Fruit fly (Drosophila melanogaster): ENCODE data around the gene RhoL.

RhoL gene

dm6 chr3R:9534125-9534496 is 31.7 kb upstream of the RhoL start (continued):
- TF ChIP-seq CG15479 (GFP tag; optimal IDR thresholded peaks at IDR 0.05) (no peak), CG7963 (GFP tag; IDR thresholded peaks at IDR 0.05; ENCODE audit: partially characterized antibody) (no peak), Dbx (GFP tag; IDR thresholded peaks at IDR 0.05) (peak; percentile 78), CG30431 (GFP tag; optimal IDR thresholded peaks at IDR 0.05) (peak; percentile 80), CG13775 (GFP tag; optimal IDR thresholded peaks at IDR 0.05) (peak; percentile 83), CG4360 (GFP tag; IDR thresholded peaks at IDR 0.05) (no peak), Dref (GFP tag; IDR thresholded peaks at IDR 0.05) (no peak), CG13287 (GFP tag; IDR thresholded peaks at IDR 0.05; ENCODE audit: partially characterized antibody) (no peak), CG6254 (GFP tag; optimal IDR thresholded peaks at IDR 0.05) (peak; percentile 93), CG12391 (tag; optimal IDR thresholded peaks at IDR 0.05) (peak; percentile 95), mirr (GFP tag; optimal IDR thresholded peaks at IDR 0.05) (no peak), CG6689 (GFP tag; IDR thresholded peaks at IDR 0.05) (peak; percentile 91), Ets97D (GFP tag; optimal IDR thresholded peaks at IDR 0.05) (peak; percentile 74), CG3838 (GFP tag; optimal IDR thresholded peaks at IDR 0.05) (peak; percentile 78), CG17612 (GFP tag; IDR thresholded peaks at IDR 0.05) (peak; percentile 75), CG7357 (GFP tag; IDR thresholded peaks at IDR 0.05) (peak; percentile 82), sug (tag; optimal IDR thresholded peaks at IDR 0.05) (peak; percentile 26), CG5245 (GFP tag; optimal IDR thresholded peaks at IDR 0.05) (peak; percentile 92), hbn (GFP tag; IDR thresholded peaks at IDR 0.05; ENCODE audit: partially characterized antibody) (no peak), knrl (GFP tag; IDR thresholded peaks at IDR 0.05; ENCODE audit: partially characterized antibody) (no peak), tin (GFP tag; optimal IDR thresholded peaks at IDR 0.05) (peak; percentile 90), vnd (GFP tag; IDR thresholded peaks at IDR 0.05; ENCODE audit: partially characterized antibody) (no peak), CG18619 (GFP tag; optimal IDR thresholded peaks at IDR 0.05) (peak; percentile 89), aop (GFP tag; IDR thresholded peaks at IDR 0.05) (peak; percentile 81), eve (GFP tag; optimal IDR thresholded peaks at IDR 0.05) (peak in 1 of 2 experiments; percentile 98), pros (GFP tag; optimal IDR thresholded peaks at IDR 0.05) (peak; percentile 22), Dek (tag; optimal IDR thresholded peaks at IDR 0.05) (peak; percentile 90), Taf1 (GFP tag; IDR thresholded peaks at IDR 0.05) (peak; percentile 63; the same call in 1 of the 2 replicates), Elba2 (GFP tag; optimal IDR thresholded peaks at IDR 0.05) (no peak), sob (GFP tag; IDR thresholded peaks at IDR 0.05) (peak; percentile 93), CG15073 (GFP tag; optimal IDR thresholded peaks at IDR 0.05) (peak; percentile 76), Sry-β (GFP tag; optimal IDR thresholded peaks at IDR 0.05) (peak; percentile 59), slp2 (GFP tag; optimal IDR thresholded peaks at IDR 0.05) (peak; percentile 88), Dp (GFP tag; optimal IDR thresholded peaks at IDR 0.05) (no peak), Bdp1 (GFP tag; optimal IDR thresholded peaks at IDR 0.05) (peak; percentile 77), Fer1 (GFP tag; optimal IDR thresholded peaks at IDR 0.05) (peak; percentile 78), tup (GFP tag; optimal IDR thresholded peaks at IDR 0.05) (peak; percentile 53), CG11085 (GFP tag; IDR thresholded peaks at IDR 0.05) (peak; percentile 78), Myb (GFP tag; optimal IDR thresholded peaks at IDR 0.05) (peak; percentile 75), Six4 (GFP tag; optimal IDR thresholded peaks at IDR 0.05) (peak; percentile 91), seq (GFP tag; IDR thresholded peaks at IDR 0.05) (peak; percentile 82), dati (GFP tag; IDR thresholded peaks at IDR 0.05) (peak; percentile 80), Camta (GFP tag; optimal IDR thresholded peaks at IDR 0.05) (peak; percentile 93), Awh (GFP tag; IDR thresholded peaks at IDR 0.05) (peak; percentile 93), CG9727 (GFP tag; optimal IDR thresholded peaks at IDR 0.05) (peak; percentile 85), zfh2 (GFP tag; optimal IDR thresholded peaks at IDR 0.05) (peak; percentile 70), NK7.1 (GFP tag; optimal IDR thresholded peaks at IDR 0.05) (peak; percentile 81), CG17912 (GFP tag; optimal IDR thresholded peaks at IDR 0.05) (peak; percentile 58), tx (GFP tag; optimal IDR thresholded peaks at IDR 0.05) (peak; percentile 91), CG17385 (GFP tag; optimal IDR thresholded peaks at IDR 0.05) (peak; percentile 89), CG10321 (GFP tag; IDR thresholded peaks at IDR 0.05) (peak; percentile 59), CG7556 (GFP tag; optimal IDR thresholded peaks at IDR 0.05) (peak; percentile 92)
